Worm (Caenorhabditis elegans) whole organism, mixed stage, embryonic: ENCODE results near the gene Y45G5AL.1.

Experiments
- M03D4.4 ChIP-seq: sonication (generic microtip); optimal IDR thresholded peaks from 2 replicates; lab custom pipeline; 2017; ENCODE audit warnings: mild to moderate bottlenecking, missing genetic modification characterization, missing compliant biosample characterization
- bed-3 ChIP-seq: fragments of 200-800 bp; sonication (Bioruptor generic); optimal IDR thresholded peaks from 3 replicates; lab custom pipeline; 2018; ENCODE audit warnings: mild to moderate bottlenecking, missing genetic modification characterization, moderate library complexity, missing compliant biosample characterization
- blmp-1 ChIP-seq: fragments of 150-350 bp; optimal IDR thresholded peaks from 2 replicates; lab custom pipeline; 2014; ENCODE audit warnings: missing biosample characterization, missing genetic modification characterization
- ceh-39 ChIP-seq: fragments of 150-350 bp; optimal IDR thresholded peaks from 2 replicates; lab custom pipeline; 2014; ENCODE audit warnings: missing biosample characterization, missing genetic modification characterization
- ceh-43 ChIP-seq: fragments of 200-800 bp; sonication (Bioruptor generic); optimal IDR thresholded peaks from 2 replicates; lab custom pipeline; 2018; ENCODE audit warnings: mild to moderate bottlenecking, missing genetic modification characterization, moderate library complexity, missing compliant biosample characterization
- ceh-83 ChIP-seq: fragments of 200-800 bp; sonication (Bioruptor generic); optimal IDR thresholded peaks from 2 replicates; lab custom pipeline; 2018; ENCODE audit warnings: mild to moderate bottlenecking, missing genetic modification characterization, missing compliant biosample characterization
- ces-1 ChIP-seq: fragments of 150-350 bp; optimal IDR thresholded peaks from 2 replicates; lab custom pipeline; 2014; ENCODE audit warnings: missing biosample characterization, missing genetic modification reagents, missing genetic modification characterization
- cnd-1 ChIP-seq: fragments of 200-800 bp; sonication (Bioruptor generic); optimal IDR thresholded peaks from 2 replicates; lab custom pipeline; 2018; ENCODE audit warnings: mild to moderate bottlenecking, missing genetic modification characterization, missing compliant biosample characterization
- drap-1 ChIP-seq: fragments of 200-800 bp; sonication (Bioruptor generic); optimal IDR thresholded peaks from 3 replicates; lab custom pipeline; 2018; ENCODE audit warnings: mild to moderate bottlenecking, missing genetic modification characterization, missing compliant biosample characterization
- elt-1 ChIP-seq: sonication (generic microtip); optimal IDR thresholded peaks from 2 replicates; lab custom pipeline; 2017; ENCODE audit warnings: missing genetic modification characterization, mild to moderate bottlenecking, missing compliant biosample characterization, antibody characterized with exemption, moderate library complexity, borderline replicate concordance; ENCODE audit not compliant: insufficient read depth
- elt-3 ChIP-seq: fragments of 150-350 bp; optimal IDR thresholded peaks from 2 replicates; lab custom pipeline; 2014; ENCODE audit warnings: missing biosample characterization, missing genetic modification characterization
- flh-1 ChIP-seq: fragments of 200-800 bp; sonication (Bioruptor generic); optimal IDR thresholded peaks from 2 replicates; lab custom pipeline; 2018; ENCODE audit warnings: mild to moderate bottlenecking, missing genetic modification characterization, moderate library complexity, missing compliant biosample characterization
- ham-2 ChIP-seq: fragments of 200-800 bp; sonication (Bioruptor generic); optimal IDR thresholded peaks from 2 replicates; lab custom pipeline; 2018; ENCODE audit warnings: mild to moderate bottlenecking, missing genetic modification characterization, missing compliant biosample characterization
- hlh-1 ChIP-seq: fragments of 150-350 bp; optimal IDR thresholded peaks from 2 replicates; lab custom pipeline; 2014; ENCODE audit warnings: missing biosample characterization, missing genetic modification reagents, missing genetic modification characterization
- lin-13 ChIP-seq: fragments of 150-350 bp; optimal IDR thresholded peaks from 2 replicates; lab custom pipeline; 2014; ENCODE audit warnings: missing biosample characterization, missing genetic modification characterization
- lin-32 ChIP-seq: fragments of 200-800 bp; sonication (Bioruptor generic); optimal IDR thresholded peaks from 2 replicates; lab custom pipeline; 2018; ENCODE audit warnings: mild to moderate bottlenecking, missing genetic modification characterization, missing compliant biosample characterization
- lsy-2 ChIP-seq: fragments of 150-350 bp; optimal IDR thresholded peaks from 2 replicates; lab custom pipeline; 2014; ENCODE audit warnings: missing biosample characterization, missing genetic modification characterization
- mab-5 ChIP-seq: fragments of 150-350 bp; optimal IDR thresholded peaks from 2 replicates; lab custom pipeline; 2014; ENCODE audit warnings: missing biosample characterization, missing genetic modification characterization
- mls-2 ChIP-seq: sonication (generic microtip); optimal IDR thresholded peaks from 2 replicates; lab custom pipeline; 2016; ENCODE audit warnings: mild to moderate bottlenecking, missing genetic modification characterization, moderate library complexity, missing compliant biosample characterization
- nhr-2 ChIP-seq: fragments of 150-350 bp; optimal IDR thresholded peaks from 2 replicates; lab custom pipeline; 2014; ENCODE audit warnings: missing biosample characterization, missing genetic modification characterization
- nhr-237 ChIP-seq: fragments of 150-350 bp; optimal IDR thresholded peaks from 2 replicates; lab custom pipeline; 2014; ENCODE audit warnings: missing biosample characterization, missing genetic modification characterization
- nhr-28 ChIP-seq: fragments of 150-350 bp; optimal IDR thresholded peaks from 2 replicates; lab custom pipeline; 2014; ENCODE audit warnings: missing biosample characterization, missing genetic modification characterization
- nhr-76 ChIP-seq: sonication (generic microtip); optimal IDR thresholded peaks from 2 replicates; lab custom pipeline; 2017; ENCODE audit warnings: missing biosample characterization, missing genetic modification characterization
- pha-4 ChIP-seq: fragments of 150-350 bp; optimal IDR thresholded peaks from 2 replicates; lab custom pipeline; 2018; ENCODE audit warnings: missing biosample characterization, missing genetic modification reagents, missing genetic modification characterization
- sem-2 ChIP-seq: fragments of 200-800 bp; sonication (Bioruptor generic); optimal IDR thresholded peaks from 2 replicates; lab custom pipeline; 2018; ENCODE audit warnings: mild to moderate bottlenecking, missing genetic modification characterization, missing compliant biosample characterization
- snpc-4 ChIP-seq: fragments of 150-350 bp; optimal IDR thresholded peaks from 2 replicates; lab custom pipeline; 2014; ENCODE audit warnings: missing biosample characterization, missing genetic modification characterization
- sptf-1 ChIP-seq: sonication (generic microtip); optimal IDR thresholded peaks from 2 replicates; lab custom pipeline; 2017; ENCODE audit warnings: mild to moderate bottlenecking, missing genetic modification characterization, moderate library complexity, missing compliant biosample characterization
- tbx-8 ChIP-seq: fragments of 200-800 bp; sonication (Bioruptor generic); optimal IDR thresholded peaks from 2 replicates; lab custom pipeline; 2018; ENCODE audit warnings: mild to moderate bottlenecking, missing genetic modification characterization, moderate library complexity, missing compliant biosample characterization
- unc-39 ChIP-seq: fragments of 150-350 bp; optimal IDR thresholded peaks from 2 replicates; lab custom pipeline; 2014; ENCODE audit warnings: missing biosample characterization, missing genetic modification characterization
- unc-62 ChIP-seq: fragments of 150-350 bp; optimal IDR thresholded peaks from 2 replicates; lab custom pipeline; 2014; ENCODE audit warnings: missing biosample characterization, missing genetic modification reagents, missing genetic modification characterization
- zip-8 ChIP-seq: fragments of 150-350 bp; optimal IDR thresholded peaks from 2 replicates; lab custom pipeline; 2014; ENCODE audit warnings: missing biosample characterization, missing genetic modification characterization
- ztf-11 ChIP-seq: fragments of 150-350 bp; optimal IDR thresholded peaks from 2 replicates; lab custom pipeline; 2014; ENCODE audit warnings: missing biosample characterization, missing genetic modification characterization

The Y45G5AL.1 gene

ce11 chrV:4120629-4121028 is 23.7 kb upstream of the Y45G5AL.1 start, which contains the start of gene T05B4.10:
TSS of gene T05B4.10 (minus strand) at chrV:4120729.
- no peak for TF ChIP-seq elt-1
- no peak for TF ChIP-seq snpc-4 (tag; lab: Kevin White, UChicago)
- no peak for TF ChIP-seq nhr-237 (tag; lab: Kevin White, UChicago)
- no peak for TF ChIP-seq ham-2 (GFP tag; lab: Kevin White, UChicago)
- TF ChIP-seq M03D4.4 (tag; lab: Kevin White, UChicago), result no peak
- no peak for TF ChIP-seq unc-62 (GFP tag; lab: Kevin White, UChicago)
- TF ChIP-seq drap-1, result no peak
- TF ChIP-seq blmp-1, result no peak
- TF ChIP-seq zip-8 (tag; lab: Kevin White, UChicago), result no peak
- no peak for TF ChIP-seq ces-1 (GFP tag; lab: Kevin White, UChicago)
- no peak for TF ChIP-seq lsy-2 (tag; lab: Kevin White, UChicago)
- TF ChIP-seq ceh-39 (tag; lab: Kevin White, UChicago), result no peak
- no peak for TF ChIP-seq tbx-8
- TF ChIP-seq unc-39 (tag; lab: Kevin White, UChicago), result no peak
- TF ChIP-seq ztf-11 (tag; lab: Kevin White, UChicago), result no peak
- TF ChIP-seq elt-3 (tag; lab: Kevin White, UChicago), result no peak
- no peak for TF ChIP-seq mls-2 (tag; lab: Kevin White, UChicago)
- TF ChIP-seq sem-2, result no peak
- TF ChIP-seq nhr-2 (tag; lab: Kevin White, UChicago), result no peak
- TF ChIP-seq pha-4 (tag; lab: Kevin White, UChicago), result no peak

- TF ChIP-seq sptf-1 (tag; lab: Kevin White, UChicago) (no peak), nhr-76 (tag; lab: Kevin White, UChicago) (no peak), sem-2 (no peak), cnd-1 (tag; lab: Kevin White, UChicago) (no peak), ceh-43 (GFP tag; lab: Kevin White, UChicago) (no peak), unc-62 (GFP tag; lab: Kevin White, UChicago) (no peak), lin-13 (no peak), ceh-83 (no peak), zip-8 (tag; lab: Kevin White, UChicago) (no peak), drap-1 (no peak), nhr-28 (tag; lab: Kevin White, UChicago) (no peak), bed-3 (GFP tag; lab: Kevin White, UChicago) (no peak), pha-4 (tag; lab: Kevin White, UChicago) (no peak), hlh-1 (tag; lab: Kevin White, UChicago) (no peak), flh-1 (GFP tag; lab: Kevin White, UChicago) (no peak)
Measured at ce11 chrV:4122415-4122814, 21.9 kb upstream of the Y45G5AL.1 start, which contains the start of gene phat-5. TSS of gene phat-5 (minus strand) at chrV:4122515.

ce11 chrV:4125552-4126084 is 18.7 kb upstream of the Y45G5AL.1 start, which contains the start of gene T05B4.12:
TSS of gene T05B4.12 (minus strand) at chrV:4126034.
- no peak for TF ChIP-seq unc-62 (GFP tag; lab: Kevin White, UChicago)
- TF ChIP-seq snpc-4 (tag; lab: Kevin White, UChicago), result no peak
- TF ChIP-seq nhr-76 (tag; lab: Kevin White, UChicago), result no peak
- no peak for TF ChIP-seq nhr-237 (tag; lab: Kevin White, UChicago)
- TF ChIP-seq unc-39 (tag; lab: Kevin White, UChicago), result no peak
- no peak for TF ChIP-seq ztf-11 (tag; lab: Kevin White, UChicago)
- TF ChIP-seq elt-3 (tag; lab: Kevin White, UChicago), result no peak
- TF ChIP-seq zip-8 (tag; lab: Kevin White, UChicago), result no peak

- TF ChIP-seq zip-8 (tag; lab: Kevin White, UChicago), result no peak
- no peak for TF ChIP-seq elt-3 (tag; lab: Kevin White, UChicago)
- TF ChIP-seq lsy-2 (tag; lab: Kevin White, UChicago), result no peak
Measured at ce11 chrV:4127435-4127834, 16.9 kb upstream of the Y45G5AL.1 start, which contains the start of gene T05B4.13. TSS of gene T05B4.13 (minus strand) at chrV:4127535.

- TF ChIP-seq hlh-1 (tag; lab: Kevin White, UChicago) (no peak), nhr-2 (tag; lab: Kevin White, UChicago) (no peak), lin-32 (GFP tag; lab: Kevin White, UChicago) (no peak), sptf-1 (tag; lab: Kevin White, UChicago) (no peak), drap-1 (no peak), nhr-76 (tag; lab: Kevin White, UChicago) (no peak), nhr-28 (tag; lab: Kevin White, UChicago) (no peak), nhr-237 (tag; lab: Kevin White, UChicago) (no peak), mab-5 (tag; lab: Kevin White, UChicago) (no peak)
Measured at ce11 chrV:4129604-4130003, 14.7 kb upstream of the Y45G5AL.1 start, which contains the start of gene phat-4. TSS of gene phat-4 (plus strand) at chrV:4129904.
